Fruit fly (Drosophila melanogaster) whole organism, embryonic: ENCODE data around the gene CG18622.

ENCODE experiments used
- B-H2 ChIP-seq: fragments of 200-800 bp; sonication (Bioruptor generic); optimal IDR thresholded peaks from 2 replicates; lab custom pipeline; 2018; ENCODE audit warnings: missing biosample characterization, mild to moderate bottlenecking, missing genetic modification characterization
- Bgb ChIP-seq: fragments of 200-800 bp; sonication (Bioruptor generic); IDR thresholded peaks from 2 replicates; pipeline ENCODE4 v1.3.6; 2022; ENCODE audit warnings: missing biosample characterization, missing genetic modification characterization; ENCODE audit not compliant: partially characterized antibody
- Blimp-1 ChIP-seq: fragments of 200-800 bp; sonication (Bioruptor generic); optimal IDR thresholded peaks from 3 replicates; lab custom pipeline; 2018; ENCODE audit warnings: missing biosample characterization, missing genetic modification characterization, mild to moderate bottlenecking, moderate library complexity, missing genetic modification reagents
- CG10543 ChIP-seq: fragments of 200-800 bp; sonication (Bioruptor generic); optimal IDR thresholded peaks from 3 replicates; lab custom pipeline; 2017; ENCODE audit warnings: missing biosample characterization, mild to moderate bottlenecking, missing genetic modification characterization, moderate library complexity
- CG11456 ChIP-seq: fragments of 200-800 bp; sonication (Bioruptor generic); IDR thresholded peaks from 3 replicates; pipeline ENCODE4 v1.3.6; 2022; ENCODE audit warnings: missing biosample characterization, missing genetic modification characterization
- CG15479 ChIP-seq: fragments of 200-800 bp; sonication (Bioruptor generic); optimal IDR thresholded peaks from 3 replicates; lab custom pipeline; 2019; ENCODE audit warnings: missing biosample characterization, mild to moderate bottlenecking, missing genetic modification characterization, moderate library complexity
- CG17385 ChIP-seq: fragments of 200-800 bp; sonication (Bioruptor generic); optimal IDR thresholded peaks from 3 replicates; lab custom pipeline; 2018; ENCODE audit warnings: missing biosample characterization, mild to moderate bottlenecking, missing genetic modification characterization
- CG34376 ChIP-seq: fragments of 200-800 bp; sonication (Bioruptor generic); optimal IDR thresholded peaks from 2 replicates; lab custom pipeline; 2018; ENCODE audit warnings: missing biosample characterization, mild to moderate bottlenecking, missing genetic modification characterization
- CG6683 ChIP-seq: fragments of 200-800 bp; sonication (Bioruptor generic); optimal IDR thresholded peaks from 2 replicates; lab custom pipeline; 2017; ENCODE audit warnings: missing biosample characterization, mild to moderate bottlenecking, missing genetic modification characterization, missing genetic modification reagents
- CG7839 ChIP-seq: fragments of 200-800 bp; sonication (Bioruptor generic); optimal IDR thresholded peaks from 3 replicates; lab custom pipeline; 2018; ENCODE audit warnings: missing biosample characterization, mild to moderate bottlenecking, missing genetic modification characterization, moderate library complexity
- Dad ChIP-seq: fragments of 200-800 bp; sonication (Bioruptor generic); optimal IDR thresholded peaks from 3 replicates; lab custom pipeline; 2016; ENCODE audit warnings: missing biosample characterization, missing genetic modification characterization
- Dbx ChIP-seq: fragments of 200-800 bp; sonication (Bioruptor generic); IDR thresholded peaks from 3 replicates; pipeline ENCODE4 v1.3.6; 2022; ENCODE audit warnings: missing biosample characterization, missing genetic modification characterization
- Elba2 ChIP-seq: fragments of 200-800 bp; sonication (Bioruptor generic); optimal IDR thresholded peaks from 3 replicates; lab custom pipeline; 2016; ENCODE audit warnings: missing biosample characterization, missing genetic modification characterization
- Ets65A ChIP-seq: fragments of 200-800 bp; sonication (Bioruptor generic); peaks from one replicate; lab custom pipeline; 2016; ENCODE audit warnings: missing biosample characterization, missing genetic modification characterization
- GATAe ChIP-seq: fragments of 200-800 bp; sonication (Bioruptor generic); conservative IDR thresholded peaks from 2 replicates; pipeline ENCODE4 v1.3.6; 2022; ENCODE audit warnings: missing biosample characterization, missing genetic modification characterization
- Oaz ChIP-seq: fragments of 200-800 bp; sonication (Bioruptor generic); IDR thresholded peaks from 2 replicates; pipeline ENCODE4 v1.3.6; 2022; ENCODE audit warnings: missing biosample characterization, missing genetic modification characterization
- Pdp1 ChIP-seq, 2 experiments: fragments of 200-800 bp; sonication (Bioruptor generic); optimal IDR thresholded peaks; 3 replicates each; lab custom pipeline; 2016; ENCODE audit warnings: missing biosample characterization in 2 of 2, missing genetic modification characterization in 2 of 2, mild to moderate bottlenecking in 1 of 2, moderate library complexity in 1 of 2
- Rfx ChIP-seq: fragments of 200-800 bp; sonication (Bioruptor generic); IDR thresholded peaks from 2 replicates; pipeline ENCODE4 v1.3.6; 2022; ENCODE audit warnings: missing biosample characterization, missing genetic modification characterization
- abd-A ChIP-seq: fragments of 200-800 bp; sonication (Bioruptor generic); optimal IDR thresholded peaks from 3 replicates; lab custom pipeline; 2019; ENCODE audit warnings: missing biosample characterization, mild to moderate bottlenecking, missing genetic modification characterization, moderate library complexity
- ara ChIP-seq: fragments of 200-800 bp; sonication (Bioruptor generic); IDR thresholded peaks from 2 replicates; pipeline ENCODE4 v1.3.6; 2022; ENCODE audit warnings: missing biosample characterization, missing genetic modification characterization
- caup ChIP-seq: fragments of 200-800 bp; sonication (Bioruptor generic); optimal IDR thresholded peaks from 3 replicates; lab custom pipeline; 2017; ENCODE audit warnings: missing biosample characterization, mild to moderate bottlenecking, missing genetic modification characterization, moderate library complexity; ENCODE audit not compliant: severe bottlenecking
- ewg ChIP-seq: fragments of 200-800 bp; sonication (Bioruptor generic); optimal IDR thresholded peaks from 3 replicates; lab custom pipeline; 2017; ENCODE audit warnings: mild to moderate bottlenecking, missing biosample characterization, missing genetic modification reagents, missing genetic modification characterization
- exex ChIP-seq: fragments of 200-800 bp; sonication (Bioruptor generic); optimal IDR thresholded peaks from 4 replicates; lab custom pipeline; 2018; ENCODE audit warnings: missing biosample characterization, mild to moderate bottlenecking, missing genetic modification characterization, moderate library complexity
- gcm ChIP-seq: fragments of 200-800 bp; sonication (Bioruptor generic); optimal IDR thresholded peaks from 2 replicates; lab custom pipeline; 2019; ENCODE audit warnings: missing biosample characterization, mild to moderate bottlenecking, missing genetic modification characterization, moderate library complexity
- gcm2 ChIP-seq: fragments of 200-800 bp; sonication (Bioruptor generic); optimal IDR thresholded peaks from 2 replicates; lab custom pipeline; 2016; ENCODE audit warnings: missing biosample characterization, missing genetic modification characterization
- grn ChIP-seq: fragments of 200-800 bp; sonication (Bioruptor generic); optimal IDR thresholded peaks from 3 replicates; lab custom pipeline; 2017; ENCODE audit warnings: missing biosample characterization, missing genetic modification characterization
- jing ChIP-seq: fragments of 200-800 bp; sonication (Bioruptor generic); optimal IDR thresholded peaks from 2 replicates; lab custom pipeline; 2018; ENCODE audit warnings: missing biosample characterization, mild to moderate bottlenecking, missing genetic modification characterization
- jumu ChIP-seq: fragments of 200-800 bp; sonication (Bioruptor generic); optimal IDR thresholded peaks from 3 replicates; lab custom pipeline; 2016; ENCODE audit warnings: missing biosample characterization, missing genetic modification characterization
- lab ChIP-seq: fragments of 200-800 bp; sonication (Bioruptor generic); optimal IDR thresholded peaks from 3 replicates; lab custom pipeline; 2017; ENCODE audit warnings: missing biosample characterization, missing genetic modification characterization, mild to moderate bottlenecking, moderate library complexity, missing genetic modification reagents
- mirr ChIP-seq: fragments of 200-800 bp; sonication (Bioruptor generic); optimal IDR thresholded peaks from 3 replicates; lab custom pipeline; 2018; ENCODE audit warnings: missing biosample characterization, mild to moderate bottlenecking, missing genetic modification characterization
- oc ChIP-seq: fragments of 200-800 bp; sonication (Bioruptor generic); optimal IDR thresholded peaks from 2 replicates; lab custom pipeline; 2018; ENCODE audit warnings: missing biosample characterization, mild to moderate bottlenecking, missing genetic modification characterization, moderate library complexity
- onecut ChIP-seq: fragments of 200-800 bp; sonication (Bioruptor generic); IDR thresholded peaks from 2 replicates; pipeline ENCODE4 v1.3.6; 2022; ENCODE audit warnings: missing biosample characterization, missing genetic modification characterization
- pzg ChIP-seq: fragments of 200-800 bp; sonication (Bioruptor generic); optimal IDR thresholded peaks from 3 replicates; lab custom pipeline; 2018; ENCODE audit warnings: missing biosample characterization, mild to moderate bottlenecking, missing genetic modification characterization, moderate library complexity
- scrt ChIP-seq: fragments of 200-800 bp; sonication (Bioruptor generic); optimal IDR thresholded peaks from 2 replicates; lab custom pipeline; 2018; ENCODE audit warnings: missing biosample characterization, mild to moderate bottlenecking, missing genetic modification characterization, moderate library complexity
- sd ChIP-seq: fragments of 200-800 bp; sonication (Bioruptor generic); optimal IDR thresholded peaks from 3 replicates; lab custom pipeline; 2018; ENCODE audit warnings: missing biosample characterization, mild to moderate bottlenecking, missing genetic modification characterization, moderate library complexity
- sima ChIP-seq: fragments of 200-800 bp; sonication (Bioruptor generic); optimal IDR thresholded peaks from 2 replicates; lab custom pipeline; 2016; ENCODE audit warnings: missing biosample characterization, missing genetic modification characterization
- tap ChIP-seq: fragments of 200-800 bp; optimal IDR thresholded peaks from 3 replicates; lab custom pipeline; 2019; ENCODE audit warnings: missing biosample characterization, mild to moderate bottlenecking, missing genetic modification characterization, moderate library complexity
- vvl ChIP-seq: fragments of 200-800 bp; sonication (Bioruptor generic); IDR thresholded peaks from 2 replicates; pipeline ENCODE4 v1.3.6; 2022; ENCODE audit warnings: missing biosample characterization, missing genetic modification characterization
- z ChIP-seq: fragments of 200-800 bp; sonication (Bioruptor generic); IDR thresholded peaks from 3 replicates; pipeline ENCODE4 v1.3.6; 2022; ENCODE audit warnings: missing biosample characterization, missing genetic modification characterization

The CG18622 gene

DNA sequence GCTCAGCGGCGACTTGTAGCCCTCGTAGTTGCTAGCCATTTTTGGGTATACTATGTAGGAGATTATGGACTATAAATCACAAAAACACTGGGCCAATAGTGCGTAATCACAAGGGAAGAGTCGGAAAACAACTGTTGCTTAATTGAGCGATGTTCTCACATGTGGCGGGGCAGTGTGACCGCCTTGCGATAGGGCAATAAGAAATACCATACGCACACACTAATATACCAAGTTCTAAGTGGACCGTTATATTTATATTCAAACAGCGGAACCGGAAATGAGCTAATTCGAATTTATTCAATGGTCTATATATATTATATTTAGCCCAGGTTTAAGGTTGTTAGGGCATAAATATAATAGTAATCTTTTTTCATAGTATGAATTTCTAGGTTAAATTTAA, 33.4 kb upstream of the CG18622 start, which contains the start of gene Adsl (continued):
- TF ChIP-seq sima (GFP tag; lab: Kevin White, UChicago) (no peak), grn (GFP tag; lab: Kevin White, UChicago) (peak; percentile 43), CG17385 (GFP tag; lab: Kevin White, UChicago) (peak; percentile 74), Bgb (GFP tag; lab: Robert Waterston, UW) (peak; percentile 49; the same call in 1 of the 2 replicates)

DNA sequence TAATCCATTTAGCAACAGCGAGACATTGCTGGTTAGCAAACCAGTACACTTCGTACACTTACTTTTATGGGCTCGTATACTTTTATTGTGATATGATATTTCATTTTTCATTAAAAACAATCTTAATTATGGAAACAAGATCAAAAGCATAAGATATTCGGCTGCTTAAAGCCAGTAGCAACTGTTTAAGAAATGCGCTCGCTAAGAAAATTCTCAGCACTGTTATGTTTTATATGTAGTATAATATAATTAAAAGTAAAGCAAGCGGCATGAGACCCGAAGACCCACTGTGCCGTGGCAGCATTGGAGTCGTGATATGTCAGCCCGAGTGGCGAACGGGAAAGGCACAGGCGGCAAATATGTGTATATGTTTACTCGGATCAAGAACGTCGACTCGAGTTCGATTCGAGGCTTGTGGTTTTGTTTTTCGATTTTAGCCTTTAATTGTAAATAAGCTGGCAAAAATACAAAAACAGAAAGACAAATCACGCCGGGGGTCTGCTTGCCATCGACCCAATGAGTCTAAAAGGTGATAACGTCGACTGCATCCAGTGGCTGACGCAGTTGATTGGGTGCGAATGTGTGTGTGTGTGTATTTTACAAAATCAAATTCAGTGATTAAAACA, 31.5 kb upstream of the CG18622 start:
- TF ChIP-seq ara (GFP tag; lab: Robert Waterston, UW) = no peak
- peak; percentile 55 for TF ChIP-seq Ets65A (GFP tag; lab: Kevin White, UChicago)
- TF ChIP-seq z (GFP tag; lab: Robert Waterston, UW) = no peak

DNA sequence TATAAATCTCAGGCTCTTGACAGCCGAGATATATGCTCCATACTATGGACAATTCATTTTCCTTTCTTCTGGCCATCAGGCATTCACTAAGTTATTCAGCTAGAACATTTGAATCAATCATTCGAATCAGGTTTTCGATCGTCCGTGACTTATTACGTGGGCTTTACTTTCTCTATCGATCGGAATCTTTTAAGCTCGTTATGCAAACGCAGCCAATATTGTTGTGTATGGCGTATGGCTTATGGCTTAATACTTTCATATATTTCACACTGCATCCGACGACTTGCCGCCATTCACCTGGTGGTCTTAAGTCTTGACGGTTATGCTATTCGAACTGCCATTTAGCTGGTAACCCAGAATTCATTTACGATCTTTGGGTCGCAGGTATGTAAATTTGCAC, 28.7 kb upstream of the CG18622 start:
- no peak for TF ChIP-seq CG7839 (tag; lab: Kevin White, UChicago)
- no peak for TF ChIP-seq jing (GFP tag; lab: Kevin White, UChicago)
- no peak for TF ChIP-seq abd-A (tag; lab: Kevin White, UChicago)
- TF ChIP-seq Blimp-1 = peak; percentile 64
- TF ChIP-seq tap (tag; lab: Kevin White, UChicago) = no peak
- no peak for TF ChIP-seq gcm (GFP tag; lab: Kevin White, UChicago)
- no peak for TF ChIP-seq Dad
- no peak for TF ChIP-seq scrt
- TF ChIP-seq vvl (GFP tag; lab: Robert Waterston, UW) = no peak
- TF ChIP-seq oc (tag; lab: Kevin White, UChicago) = peak; percentile 71
- TF ChIP-seq onecut (GFP tag; lab: Robert Waterston, UW) = peak; percentile 37
- TF ChIP-seq jumu (GFP tag; lab: Kevin White, UChicago) = no peak

DNA sequence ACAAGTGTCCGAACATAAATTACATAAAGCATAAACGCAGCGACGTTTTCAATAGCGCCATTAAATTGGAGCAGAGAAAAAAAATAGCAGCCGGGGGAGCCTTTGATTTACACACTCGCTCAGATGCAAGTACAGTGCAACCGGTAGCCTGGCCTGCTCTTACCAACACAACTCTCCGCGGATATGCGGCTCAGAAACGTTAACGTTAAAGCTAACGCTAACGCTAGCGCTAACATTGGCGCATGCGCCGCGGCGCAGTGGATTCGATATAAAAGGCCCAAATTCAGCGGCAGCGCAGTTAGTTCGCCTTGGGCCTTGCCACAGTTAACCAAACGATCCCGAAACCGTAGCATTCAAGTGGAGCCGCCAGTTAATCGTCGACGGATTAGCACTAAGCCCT, 26.7 kb upstream of the CG18622 start, which contains the start of gene Pxd:
Pxd (plus strand) TSS at position 301 of the 400 bp plus-strand sequence.
- no peak for TF ChIP-seq caup (GFP tag; lab: Kevin White, UChicago)
- peak; percentile 8 for TF ChIP-seq ewg
- TF ChIP-seq, all 482 proteins: peak for 1

DNA sequence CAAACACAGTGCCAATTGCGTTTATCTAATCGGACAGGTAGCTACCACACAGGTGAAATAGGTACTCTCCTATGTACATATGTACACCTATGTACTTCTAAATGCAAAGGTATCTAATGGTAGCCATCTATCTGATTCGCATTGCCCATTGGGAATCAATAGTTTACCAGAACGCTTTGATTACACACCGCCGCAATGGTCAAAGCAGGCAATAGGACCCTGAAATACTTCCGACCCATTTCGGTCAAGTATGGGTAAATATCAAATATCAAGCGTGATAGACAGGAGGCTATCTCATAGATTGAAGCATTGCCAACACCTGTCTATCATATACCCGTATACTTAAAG, 21.1 kb upstream of the CG18622 start:
- TF ChIP-seq grn (GFP tag; lab: Kevin White, UChicago) = peak; percentile 53
- TF ChIP-seq CG11456 = no peak
- peak; percentile 65 for TF ChIP-seq Elba2 (GFP tag; lab: Kevin White, UChicago)
- 0 out of 2 replicates have a peak, but pooled peaks have one; percentile 13 for TF ChIP-seq GATAe (GFP tag; lab: Robert Waterston, UW)
- TF ChIP-seq CG6683 (GFP tag; lab: Kevin White, UChicago) = no peak
- TF ChIP-seq mirr (GFP tag; lab: Kevin White, UChicago) = peak; percentile 93
- TF ChIP-seq, all 482 proteins: peak for 4

DNA sequence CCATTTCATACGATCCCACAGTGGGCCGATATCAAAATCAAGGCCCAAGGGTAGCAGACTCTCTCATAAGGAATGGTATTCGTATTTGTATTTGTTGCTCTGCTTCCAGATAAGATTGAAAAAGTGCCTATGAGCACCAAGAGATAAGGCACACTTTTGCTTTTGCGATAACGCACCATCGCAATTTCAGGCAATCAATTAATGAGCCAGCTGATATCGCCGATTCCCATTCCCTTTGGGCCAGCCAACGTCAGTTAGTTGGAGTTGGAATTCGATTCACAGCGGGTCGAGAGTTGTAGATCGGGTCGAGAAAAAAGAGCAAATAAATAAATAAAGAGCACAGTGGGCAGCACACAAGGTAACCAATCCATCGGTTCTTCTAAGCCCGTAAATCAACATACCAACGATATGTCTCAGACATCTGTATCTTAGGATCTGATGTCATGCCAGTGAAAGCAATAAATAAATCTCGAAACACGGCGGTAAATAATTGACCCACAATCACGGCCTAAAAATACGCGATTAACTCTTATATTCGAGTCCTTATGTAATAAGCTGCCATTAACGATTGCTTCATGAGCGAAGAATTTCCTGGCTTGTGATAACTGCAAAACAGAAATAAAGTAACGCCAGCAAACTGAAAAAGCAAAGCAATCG, 20.6 kb upstream of the CG18622 start, which contains the start of gene CG8907:
CG8907 (plus strand) TSS at position 252 of the 657 bp plus-strand sequence.
- TF ChIP-seq Rfx (GFP tag; lab: Robert Waterston, UW) = peak; percentile 15; the same call in 1 of the 2 replicates
- peak in 1 of 2 experiments; percentile 75 for TF ChIP-seq Pdp1 (GFP tag; optimal IDR thresholded peaks at IDR 0.05; lab: Kevin White, UChicago)
- TF ChIP-seq CG34376 (GFP tag; lab: Kevin White, UChicago) = peak; percentile 49
- peak; percentile 98 for TF ChIP-seq exex (tag; lab: Kevin White, UChicago)
- TF ChIP-seq pzg (GFP tag; lab: Kevin White, UChicago) = no peak
- TF ChIP-seq CG10543 (GFP tag; lab: Kevin White, UChicago) = peak; percentile 39
- TF ChIP-seq sd = peak; percentile 81
- TF ChIP-seq grn (GFP tag; lab: Kevin White, UChicago) = peak; percentile 82
- no peak for TF ChIP-seq Oaz (GFP tag; lab: Robert Waterston, UW)
- TF ChIP-seq B-H2 (GFP tag; lab: Kevin White, UChicago) = peak; percentile 9
- TF ChIP-seq CG15479 = peak; percentile 92
- peak; percentile 96 for TF ChIP-seq GATAe (GFP tag; lab: Robert Waterston, UW)
- peak; percentile 74 for TF ChIP-seq lab
- TF ChIP-seq Dbx = peak; percentile 27; the same call in 1 of the 3 replicates
- TF ChIP-seq gcm2 (GFP tag; lab: Kevin White, UChicago) = no peak
